Worm (Caenorhabditis elegans): ENCODE measurements around the gene srd-20.

Gene srd-20

DNA sequence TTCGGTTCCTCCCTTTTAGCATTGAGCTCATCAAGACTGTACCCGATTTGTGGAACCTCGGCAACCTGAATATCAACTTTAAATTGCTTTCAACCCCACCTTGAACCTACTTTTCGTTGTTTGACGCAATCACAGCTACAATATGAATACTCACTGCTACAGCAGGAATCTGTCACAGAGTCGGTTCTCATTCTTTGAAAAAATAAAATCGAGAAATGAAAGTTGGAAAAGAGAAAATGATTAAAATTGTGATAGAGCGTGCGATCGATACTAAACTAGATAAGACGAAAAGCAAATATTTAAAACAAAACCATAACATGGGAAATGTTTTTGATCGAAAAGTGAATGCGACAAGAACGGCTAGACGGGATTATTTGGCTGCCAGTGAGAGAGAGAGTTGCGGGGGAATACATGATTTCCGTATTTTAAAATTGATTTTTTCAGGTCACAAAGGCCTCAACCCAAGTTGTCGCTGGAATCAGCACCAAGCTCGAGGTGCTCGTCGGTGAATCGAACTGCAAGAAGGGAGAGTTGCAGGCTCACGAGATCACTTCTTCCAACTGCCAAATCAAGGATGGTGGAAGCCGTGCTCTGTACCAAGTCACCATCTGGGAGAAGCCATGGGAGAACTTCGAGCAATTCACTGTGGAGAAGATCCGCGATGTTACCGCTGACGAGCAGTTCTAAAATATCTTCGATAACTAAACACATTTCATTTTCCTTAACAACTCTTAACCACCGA, 10.4 kb upstream of the srd-20 start, which contains the start of gene R01B10.3:
Gene R01B10.3, minus strand, starts transcription at position 277 of the 742 bp plus-strand sequence.
- TF ChIP-seq tbx-2 (tag; optimal IDR thresholded peaks at IDR 0.05), result no peak
- TF ChIP-seq ceh-45 (GFP tag; IDR thresholded peaks at IDR 0.05), result no peak
- TF ChIP-seq C08G9.2 (tag; optimal IDR thresholded peaks at IDR 0.05), result no peak

DNA sequence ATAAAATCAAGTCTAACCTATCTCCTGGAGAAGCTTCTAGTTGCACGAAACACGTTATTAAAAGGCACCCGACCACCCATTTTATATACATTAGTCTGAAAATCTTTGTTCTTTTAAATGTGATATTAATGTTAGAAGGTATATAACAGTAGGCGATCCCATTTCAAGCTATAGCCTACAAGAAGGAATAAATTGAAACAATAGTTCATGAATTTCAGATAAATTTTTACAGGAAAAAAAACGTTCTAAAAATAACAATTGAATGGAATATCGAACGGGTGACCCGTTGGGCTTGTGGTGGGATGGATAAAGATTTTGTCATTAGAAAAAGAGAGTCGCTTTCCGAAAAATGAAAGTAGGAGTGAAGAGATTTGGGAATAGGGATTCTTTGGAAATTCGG, 7.6 kb upstream of the srd-20 start, which contains the start of gene pgap-3:
Gene pgap-3, minus strand, starts transcription at position 101 of the 400 bp plus-strand sequence.
- no peak for TF ChIP-seq eyg-1 (tag; optimal IDR thresholded peaks at IDR 0.05)
- no peak for TF ChIP-seq rnt-1 (tag; optimal IDR thresholded peaks at IDR 0.05)
- TF ChIP-seq mec-3 (tag; optimal IDR thresholded peaks at IDR 0.05; ENCODE audit: borderline replicate concordance), result no peak
- no peak for TF ChIP-seq ceh-30 (tag; optimal IDR thresholded peaks at IDR 0.05)

DNA sequence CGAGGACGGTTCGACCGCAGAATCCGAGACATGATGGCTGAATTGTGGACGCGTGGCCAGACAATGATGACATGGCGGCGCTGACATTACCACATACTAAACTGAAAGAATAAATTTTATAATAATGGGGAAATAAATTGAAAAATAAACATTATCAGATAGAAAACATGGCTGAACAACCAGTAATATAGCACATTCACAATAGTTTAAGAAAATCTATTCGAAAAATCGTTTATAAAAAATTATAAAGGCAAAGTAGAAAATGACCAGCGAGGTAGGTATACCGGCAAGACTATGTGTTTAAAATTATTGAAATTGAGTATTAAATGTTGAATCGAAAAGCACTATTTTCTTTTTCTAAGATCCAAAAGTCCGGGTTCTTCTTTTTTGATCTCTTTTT, 4.2 kb upstream of the srd-20 start, which contains the start of gene jamp-1:
Gene jamp-1, minus strand, starts transcription at position 101 of the 400 bp plus-strand sequence.
- no peak for TF ChIP-seq ceh-48 (tag; optimal IDR thresholded peaks at IDR 0.05)
- no peak for TF ChIP-seq ttx-3 (tag; optimal IDR thresholded peaks at IDR 0.05)
- no peak for TF ChIP-seq ceh-19 (GFP tag; optimal IDR thresholded peaks at IDR 0.05)
- no peak for TF ChIP-seq hlh-15 (tag; optimal IDR thresholded peaks at IDR 0.05)
- no peak for TF ChIP-seq ceh-14 (tag; optimal IDR thresholded peaks at IDR 0.05)
- TF ChIP-seq ama-1 (optimal IDR thresholded peaks at IDR 0.05), result no peak
- no peak for TF ChIP-seq lim-6 (tag; optimal IDR thresholded peaks at IDR 0.05)

ce11 chrV:6053188-6053687, 2.2 kb upstream of the srd-20 start, which contains the start of gene seip-1:
Gene seip-1 (minus strand): TSS chrV:6053238.
- TF ChIP-seq pag-3 (tag; optimal IDR thresholded peaks at IDR 0.05; ENCODE audit: borderline replicate concordance) (no peak), ceh-31 (tag; optimal IDR thresholded peaks at IDR 0.05) (peak; percentile 87), ceh-2 (tag; optimal IDR thresholded peaks at IDR 0.05) (peak; percentile 28), hlh-15 (tag; optimal IDR thresholded peaks at IDR 0.05) (no peak), ahr-1 (tag; optimal IDR thresholded peaks at IDR 0.05) (no peak), fax-1 (tag; optimal IDR thresholded peaks at IDR 0.05) (no peak), ceh-6 (GFP tag; optimal IDR thresholded peaks at IDR 0.05) (no peak), K09A11.1 (tag; optimal IDR thresholded peaks at IDR 0.05; ENCODE audit: insufficient read depth) (peak; percentile 2), ceh-30 (tag; optimal IDR thresholded peaks at IDR 0.05) (peak; percentile 42), rnt-1 (tag; optimal IDR thresholded peaks at IDR 0.05) (peak; percentile 38), ceh-48 (tag; optimal IDR thresholded peaks at IDR 0.05) (peak; percentile 40), unc-86 (tag; optimal IDR thresholded peaks at IDR 0.05) (no peak), elt-4 (tag; optimal IDR thresholded peaks at IDR 0.05) (no peak), fkh-10 (GFP tag; optimal IDR thresholded peaks at IDR 0.05) (no peak), nhr-11 (tag; optimal IDR thresholded peaks at IDR 0.05) (no peak), lin-11 (tag; optimal IDR thresholded peaks at IDR 0.05) (no peak), sox-4 (tag; optimal IDR thresholded peaks at IDR 0.05) (no peak), pha-2 (tag; optimal IDR thresholded peaks at IDR 0.05) (no peak), ceh-34 (tag; optimal IDR thresholded peaks at IDR 0.05) (peak; percentile 70), pha-4 (tag; optimal IDR thresholded peaks at IDR 0.05) (no peak), gmeb-2 (tag; optimal IDR thresholded peaks at IDR 0.05) (no peak), hlh-8 (tag; optimal IDR thresholded peaks at IDR 0.05) (no peak), ceh-9 (tag; optimal IDR thresholded peaks at IDR 0.05) (no peak), ceh-22 (tag; optimal IDR thresholded peaks at IDR 0.05) (no peak), unc-42 (tag; optimal IDR thresholded peaks at IDR 0.05) (peak; percentile 76), C38D4.7 (GFP tag; optimal IDR thresholded peaks at IDR 0.05) (no peak), eyg-1 (tag; optimal IDR thresholded peaks at IDR 0.05) (no peak), mec-3 (tag; optimal IDR thresholded peaks at IDR 0.05; ENCODE audit: borderline replicate concordance) (no peak), sox-2 (GFP tag; IDR thresholded peaks at IDR 0.05) (peak; percentile 40; the same call in 1 of the 2 replicates), fkh-6 (tag; optimal IDR thresholded peaks at IDR 0.05) (no peak), nhr-232 (tag; optimal IDR thresholded peaks at IDR 0.05) (no peak), npax-4 (tag; optimal IDR thresholded peaks at IDR 0.05) (no peak), unc-3 (GFP tag; conservative IDR thresholded peaks at IDR 0.05) (no peak), unc-3 (tag; optimal IDR thresholded peaks at IDR 0.05) (no peak), ttx-3 (tag; optimal IDR thresholded peaks at IDR 0.05) (no peak), hlh-30 (tag; optimal IDR thresholded peaks at IDR 0.05; ENCODE audit: insufficient read depth) (peak; percentile 63), ceh-18 (tag; optimal IDR thresholded peaks at IDR 0.05) (peak; percentile 44), ceh-24 (tag; optimal IDR thresholded peaks at IDR 0.05) (no peak)

All from whole organism, late embryonic.